Worm (Caenorhabditis elegans): ENCODE measurements around the gene mrps-18.C.

DNA sequence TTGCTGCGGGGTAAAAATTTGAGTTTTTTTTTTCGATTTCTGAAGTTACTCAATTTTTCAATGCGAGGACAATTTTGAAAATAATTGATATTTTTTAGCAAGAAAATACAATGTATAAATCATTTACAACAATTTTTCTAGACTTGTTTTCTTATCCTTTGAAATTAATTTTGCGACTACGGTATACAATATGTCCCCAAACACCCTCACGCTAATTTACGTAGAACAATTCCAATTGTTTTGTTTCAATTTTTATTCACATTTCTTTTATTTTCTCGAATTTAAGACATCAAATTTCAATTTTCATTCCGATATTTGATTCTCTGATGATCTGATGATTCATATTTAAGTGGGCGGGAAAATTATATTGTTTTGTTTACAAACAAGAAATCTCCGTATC, 46.0 kb downstream of the mrps-18.C start:
- TF ChIP-seq R02D3.7 (tag; optimal IDR thresholded peaks at IDR 0.05) (no peak), sem-4 (tag; optimal IDR thresholded peaks at IDR 0.05) (no peak), ztf-11 (tag; optimal IDR thresholded peaks at IDR 0.05) (no peak), nhr-11 (tag; optimal IDR thresholded peaks at IDR 0.05) (no peak), ama-1 (optimal IDR thresholded peaks at IDR 0.05) (no peak), zag-1 (tag; optimal IDR thresholded peaks at IDR 0.05) (no peak), ztf-4 (tag; optimal IDR thresholded peaks at IDR 0.05) (no peak), lsy-2 (tag; optimal IDR thresholded peaks at IDR 0.05) (no peak), egl-27 (tag; optimal IDR thresholded peaks at IDR 0.05) (no peak), nhr-12 (tag; optimal IDR thresholded peaks at IDR 0.05) (no peak), nhr-77 (tag; optimal IDR thresholded peaks at IDR 0.05) (no peak)
